Worm (Caenorhabditis elegans): ENCODE measurements around the gene nhr-111.

DNA sequence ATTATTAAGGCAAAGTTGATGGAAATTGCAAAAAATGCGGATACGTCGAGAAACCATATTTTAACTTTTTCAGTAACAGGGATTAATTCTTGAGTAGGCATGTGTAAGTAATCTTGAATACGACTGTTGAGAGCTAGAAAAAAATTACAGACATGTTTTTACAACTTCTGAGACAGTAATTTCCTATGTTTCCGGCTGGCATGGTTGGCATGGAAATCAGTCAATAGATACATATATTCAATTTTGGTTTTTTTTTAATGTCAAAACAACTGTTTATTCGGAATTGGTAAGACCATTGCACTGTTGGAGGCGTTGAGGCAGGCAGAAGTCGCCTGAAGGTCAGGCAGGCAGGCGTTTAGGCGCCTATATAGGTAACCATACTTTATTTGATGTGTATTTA is 28.7 kb upstream of the nhr-111 start, which contains the start of gene str-254:
- no peak for TF ChIP-seq ces-1 (GFP tag; optimal IDR thresholded peaks at IDR 0.05)
- TF ChIP-seq lsy-2 (tag; optimal IDR thresholded peaks at IDR 0.05): no peak
- no peak for TF ChIP-seq elt-1 (tag; optimal IDR thresholded peaks at IDR 0.05; ENCODE audit: borderline replicate concordance, insufficient read depth)
- no peak for TF ChIP-seq hlh-1 (tag; optimal IDR thresholded peaks at IDR 0.05)
- no peak for TF ChIP-seq sptf-1 (tag; optimal IDR thresholded peaks at IDR 0.05)
- TF ChIP-seq unc-39 (tag; optimal IDR thresholded peaks at IDR 0.05): no peak
- no peak for TF ChIP-seq unc-120 (tag; optimal IDR thresholded peaks at IDR 0.05; ENCODE audit: poor library complexity, severe bottlenecking)
- TF ChIP-seq zip-8 (tag; optimal IDR thresholded peaks at IDR 0.05): no peak
